Fruit fly (Drosophila melanogaster): ENCODE results near the gene Usp7.
A peak's percentile ranks its signal among the peaks of the same experiment; 100 is the strongest.

Usp7 gene

DNA sequence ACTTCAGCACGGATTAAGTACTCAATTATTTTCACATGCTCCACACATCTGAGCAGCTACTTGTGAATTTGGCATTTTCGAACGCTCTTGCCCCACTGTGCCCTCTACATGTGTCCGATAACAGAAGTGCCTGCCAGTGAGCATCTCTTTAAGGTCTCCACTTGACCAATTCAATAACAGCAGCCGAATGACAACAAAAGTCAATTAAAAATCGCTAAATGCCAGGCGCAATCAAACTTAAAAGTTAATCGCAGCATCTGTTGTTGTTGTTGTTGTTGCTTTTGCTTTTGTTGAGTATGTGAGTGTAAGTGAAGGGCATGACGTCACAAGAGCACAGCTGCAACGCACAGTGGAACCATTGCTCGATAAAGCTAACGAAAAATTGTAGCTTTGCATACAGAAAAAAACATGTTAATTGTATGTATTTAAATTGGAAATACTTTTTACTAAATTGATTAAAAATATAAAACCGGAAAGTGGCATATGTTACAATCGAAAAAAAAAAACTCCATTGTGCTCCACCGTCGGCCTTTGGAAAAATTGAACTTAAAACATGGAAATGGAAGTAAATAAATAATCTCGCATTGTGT is 13.9 kb downstream of the Usp7 start (continued):
- TF ChIP-seq pho (GFP tag; optimal IDR thresholded peaks at IDR 0.05) (no peak), CG10209 (GFP tag; optimal IDR thresholded peaks at IDR 0.05) (peak; percentile 16), Meics (GFP tag; optimal IDR thresholded peaks at IDR 0.05) (peak; percentile 19), Pdp1 (GFP tag; optimal IDR thresholded peaks at IDR 0.05) (peak in 1 of 2 experiments; percentile 27), TFAM (GFP tag; optimal IDR thresholded peaks at IDR 0.05) (no peak), CG2199 (GFP tag; IDR thresholded peaks at IDR 0.05) (no peak), CG18764 (GFP tag; optimal IDR thresholded peaks at IDR 0.05) (no peak), Optix (GFP tag; IDR thresholded peaks at IDR 0.05) (0 out of 3 replicates have a peak, but pooled peaks have one; percentile 9), C15 (GFP tag; IDR thresholded peaks at IDR 0.05) (no peak), CG4360 (GFP tag; IDR thresholded peaks at IDR 0.05) (peak; percentile 81), CG6254 (GFP tag; optimal IDR thresholded peaks at IDR 0.05) (peak; percentile 2), CG15269 (tag; optimal IDR thresholded peaks at IDR 0.05) (peak; percentile 37), zfh1 (GFP tag; IDR thresholded peaks at IDR 0.05) (peak; percentile 51; the same call in 2 of the 3 replicates), Awh (GFP tag; IDR thresholded peaks at IDR 0.05) (0 out of 2 replicates have a peak, but pooled peaks have one; percentile 36), CG43689 (GFP tag; IDR thresholded peaks at IDR 0.05) (no peak), Ada2b (GFP tag; IDR thresholded peaks at IDR 0.05) (peak; percentile 65), HLH3B (GFP tag; IDR thresholded peaks at IDR 0.05) (peak; percentile 53), zen2 (GFP tag; IDR thresholded peaks at IDR 0.05; ENCODE audit: partially characterized antibody) (no peak), CG9609 (GFP tag; optimal IDR thresholded peaks at IDR 0.05) (peak; percentile 19), schlank (tag; optimal IDR thresholded peaks at IDR 0.05) (no peak), bigmax (GFP tag; optimal IDR thresholded peaks at IDR 0.05) (no peak), sob (GFP tag; IDR thresholded peaks at IDR 0.05) (no peak), lmd (GFP tag; IDR thresholded peaks at IDR 0.05) (0 out of 2 replicates have a peak, but pooled peaks have one; percentile 8), CG16813 (GFP tag; IDR thresholded peaks at IDR 0.05; ENCODE audit: partially characterized antibody) (no peak), E2f2 (GFP tag; IDR thresholded peaks at IDR 0.05) (peak; percentile 34; the same call in 1 of the 2 replicates), E2f1 (GFP tag; IDR thresholded peaks at IDR 0.05) (peak; percentile 26; the same call in 1 of the 2 replicates), crc (GFP tag; optimal IDR thresholded peaks at IDR 0.05) (peak; percentile 23), Sox102F (GFP tag; optimal IDR thresholded peaks at IDR 0.05) (peak; percentile 23), YL-1 (GFP tag; optimal IDR thresholded peaks at IDR 0.05) (no peak), Hr3 (GFP tag; optimal IDR thresholded peaks at IDR 0.05) (peak; percentile 8), CG13123 (GFP tag; optimal IDR thresholded peaks at IDR 0.05) (no peak), Camta (GFP tag; optimal IDR thresholded peaks at IDR 0.05) (peak; percentile 41), Gug (GFP tag; IDR thresholded peaks at IDR 0.05) (peak; percentile 27; the same call in 2 of the 4 replicates), phol (tag; optimal IDR thresholded peaks at IDR 0.05) (peak; percentile 32), CG11696 (GFP tag; IDR thresholded peaks at IDR 0.05) (no peak; the same call in 1 of the 2 replicates), CG1603 (tag; optimal IDR thresholded peaks at IDR 0.05) (peak; percentile 10), al (GFP tag; IDR thresholded peaks at IDR 0.05) (no peak), tna (GFP tag; IDR thresholded peaks at IDR 0.05; ENCODE audit: partially characterized antibody) (no peak), CG14441 (GFP tag; IDR thresholded peaks at IDR 0.05) (peak; percentile 59), CG2120 (GFP tag; optimal IDR thresholded peaks at IDR 0.05) (peak; percentile 29), CG5953 (GFP tag; IDR thresholded peaks at IDR 0.05) (no peak), gsb (GFP tag; IDR thresholded peaks at IDR 0.05) (0 out of 2 replicates have a peak, but pooled peaks have one; percentile 17), Fer3 (tag; optimal IDR thresholded peaks at IDR 0.05) (no peak), CG31365 (tag; optimal IDR thresholded peaks at IDR 0.05) (no peak), CG7839 (tag; optimal IDR thresholded peaks at IDR 0.05) (peak; percentile 44), tup (GFP tag; optimal IDR thresholded peaks at IDR 0.05) (no peak), PHDP (tag; optimal IDR thresholded peaks at IDR 0.05) (peak; percentile 37), trh (GFP tag; optimal IDR thresholded peaks at IDR 0.05) (no peak), CG4617 (GFP tag; optimal IDR thresholded peaks at IDR 0.05; ENCODE audit: borderline replicate concordance) (no peak), CG13424 (tag; optimal IDR thresholded peaks at IDR 0.05) (peak; percentile 28)
